Fruit fly (Drosophila melanogaster) whole organism, embryonic: Measurements from ENCODE around the gene sob.
A peak's percentile ranks its signal among the peaks of the same experiment; 100 is the strongest.

ENCODE experiments used
- ATbp ChIP-seq: fragments of 200-800 bp; sonication (Bioruptor generic); optimal IDR thresholded peaks from 2 replicates; lab custom pipeline; 2017; ENCODE audit warnings: missing biosample characterization, mild to moderate bottlenecking, missing genetic modification characterization, missing genetic modification reagents
- Antp ChIP-seq: fragments of 200-800 bp; sonication (Bioruptor generic); optimal IDR thresholded peaks from 3 replicates; lab custom pipeline; 2016; ENCODE audit warnings: missing biosample characterization, missing genetic modification characterization
- B-H1 ChIP-seq: fragments of 200-800 bp; sonication (Bioruptor generic); IDR thresholded peaks from 3 replicates; pipeline ENCODE4 v1.3.6; 2022; ENCODE audit warnings: missing biosample characterization, missing genetic modification characterization
- Bgb ChIP-seq: fragments of 200-800 bp; sonication (Bioruptor generic); IDR thresholded peaks from 2 replicates; pipeline ENCODE4 v1.3.6; 2022; ENCODE audit warnings: missing biosample characterization, missing genetic modification characterization; ENCODE audit not compliant: partially characterized antibody
- CG10209 ChIP-seq: fragments of 200-800 bp; sonication (Bioruptor generic); optimal IDR thresholded peaks from 3 replicates; lab custom pipeline; 2017; ENCODE audit warnings: missing biosample characterization, mild to moderate bottlenecking, missing genetic modification characterization, missing genetic modification reagents
- CG11398 ChIP-seq: fragments of 200-800 bp; sonication (Bioruptor generic); optimal IDR thresholded peaks from 2 replicates; lab custom pipeline; 2016; ENCODE audit warnings: missing biosample characterization, missing genetic modification characterization
- CG12744 ChIP-seq: fragments of 200-800 bp; sonication (Bioruptor generic); optimal IDR thresholded peaks from 2 replicates; lab custom pipeline; 2016; ENCODE audit warnings: missing biosample characterization, missing genetic modification characterization
- CG14965 ChIP-seq: fragments of 200-800 bp; sonication (Bioruptor generic); optimal IDR thresholded peaks from 2 replicates; lab custom pipeline; 2016; ENCODE audit warnings: missing biosample characterization, missing genetic modification characterization, borderline replicate concordance
- CG15601 ChIP-seq: fragments of 200-800 bp; sonication (Bioruptor generic); optimal IDR thresholded peaks from 3 replicates; lab custom pipeline; 2019; ENCODE audit warnings: missing biosample characterization, mild to moderate bottlenecking, missing genetic modification characterization, moderate library complexity
- CG17385 ChIP-seq: fragments of 200-800 bp; sonication (Bioruptor generic); optimal IDR thresholded peaks from 3 replicates; lab custom pipeline; 2018; ENCODE audit warnings: missing biosample characterization, mild to moderate bottlenecking, missing genetic modification characterization
- CG17802 ChIP-seq: fragments of 200-800 bp; sonication (Bioruptor generic); optimal IDR thresholded peaks from 2 replicates; lab custom pipeline; 2018; ENCODE audit warnings: missing biosample characterization, mild to moderate bottlenecking, missing genetic modification characterization, moderate library complexity
- CG17829 ChIP-seq: fragments of 200-800 bp; optimal IDR thresholded peaks from 2 replicates; lab custom pipeline; 2019; ENCODE audit warnings: missing biosample characterization, mild to moderate bottlenecking, missing genetic modification characterization, moderate library complexity
- CG2120 ChIP-seq: fragments of 200-800 bp; sonication (Bioruptor generic); optimal IDR thresholded peaks from 3 replicates; lab custom pipeline; 2016; ENCODE audit warnings: missing biosample characterization, missing genetic modification characterization
- CG31441 ChIP-seq: fragments of 200-800 bp; sonication (Bioruptor generic); IDR thresholded peaks from 2 replicates; pipeline ENCODE4 v1.3.6; 2022; ENCODE audit warnings: missing biosample characterization, missing genetic modification characterization
- CG32532 ChIP-seq: fragments of 200-800 bp; sonication (Bioruptor generic); IDR thresholded peaks from 2 replicates; pipeline ENCODE4 v1.3.6; 2022; ENCODE audit warnings: missing biosample characterization, missing genetic modification characterization
- CG4328 ChIP-seq: fragments of 200-800 bp; sonication (Bioruptor generic); optimal IDR thresholded peaks from 3 replicates; lab custom pipeline; 2017; ENCODE audit warnings: missing biosample characterization, missing genetic modification reagents, missing genetic modification characterization
- CG6254 ChIP-seq: fragments of 200-800 bp; sonication (Bioruptor generic); optimal IDR thresholded peaks from 3 replicates; lab custom pipeline; 2017; ENCODE audit warnings: mild to moderate bottlenecking, missing biosample characterization, missing genetic modification reagents, missing genetic modification characterization
- CG7963 ChIP-seq: fragments of 200-800 bp; sonication (Bioruptor generic); IDR thresholded peaks from 3 replicates; pipeline ENCODE4 v1.3.6; 2022; ENCODE audit warnings: missing biosample characterization, missing genetic modification characterization; ENCODE audit not compliant: partially characterized antibody
- CG8388 ChIP-seq: fragments of 200-800 bp; sonication (Bioruptor generic); optimal IDR thresholded peaks from 2 replicates; lab custom pipeline; 2019; ENCODE audit warnings: missing biosample characterization, mild to moderate bottlenecking, missing genetic modification characterization, moderate library complexity
- CHES-1-like ChIP-seq: fragments of 200-800 bp; sonication (Bioruptor generic); optimal IDR thresholded peaks from 2 replicates; lab custom pipeline; 2016; ENCODE audit warnings: missing biosample characterization, missing genetic modification characterization
- Dbx ChIP-seq: fragments of 200-800 bp; sonication (Bioruptor generic); IDR thresholded peaks from 3 replicates; pipeline ENCODE4 v1.3.6; 2022; ENCODE audit warnings: missing biosample characterization, missing genetic modification characterization
- GATAe ChIP-seq: fragments of 200-800 bp; sonication (Bioruptor generic); conservative IDR thresholded peaks from 2 replicates; pipeline ENCODE4 v1.3.6; 2022; ENCODE audit warnings: missing biosample characterization, missing genetic modification characterization
- HLHmδ ChIP-seq: fragments of 200-800 bp; sonication (Bioruptor generic); optimal IDR thresholded peaks from 2 replicates; lab custom pipeline; 2018; ENCODE audit warnings: missing biosample characterization, mild to moderate bottlenecking, missing genetic modification characterization, moderate library complexity
- MTF-1 ChIP-seq: fragments of 200-800 bp; sonication (Bioruptor generic); optimal IDR thresholded peaks from 2 replicates; lab custom pipeline; 2018; ENCODE audit warnings: missing biosample characterization, mild to moderate bottlenecking, missing genetic modification characterization, borderline replicate concordance
- Mad ChIP-seq: fragments of 200-800 bp; sonication (Bioruptor generic); optimal IDR thresholded peaks from 2 replicates; lab custom pipeline; 2016; ENCODE audit warnings: missing biosample characterization, missing genetic modification characterization
- NC2β ChIP-seq: fragments of 200-800 bp; sonication (Bioruptor generic); optimal IDR thresholded peaks from 2 replicates; lab custom pipeline; 2016; ENCODE audit warnings: missing biosample characterization, missing genetic modification characterization
- Optix ChIP-seq: fragments of 200-800 bp; sonication (Bioruptor generic); IDR thresholded peaks from 3 replicates; pipeline ENCODE4 v1.3.6; 2022; ENCODE audit warnings: missing biosample characterization, missing genetic modification characterization
- Usf ChIP-seq: fragments of 200-800 bp; sonication (Bioruptor generic); optimal IDR thresholded peaks from 2 replicates; lab custom pipeline; 2017; ENCODE audit warnings: missing genotype, missing biosample characterization, missing genetic modification characterization
- YL-1 ChIP-seq: fragments of 200-800 bp; sonication (Bioruptor generic); optimal IDR thresholded peaks from 3 replicates; lab custom pipeline; 2017; ENCODE audit warnings: missing biosample characterization, mild to moderate bottlenecking, missing genetic modification characterization
- al ChIP-seq: fragments of 200-800 bp; sonication (Bioruptor generic); IDR thresholded peaks from 2 replicates; pipeline ENCODE4 v1.3.6; 2022; ENCODE audit warnings: missing biosample characterization, missing genetic modification characterization
- caup ChIP-seq: fragments of 200-800 bp; sonication (Bioruptor generic); optimal IDR thresholded peaks from 3 replicates; lab custom pipeline; 2017; ENCODE audit warnings: missing biosample characterization, mild to moderate bottlenecking, missing genetic modification characterization, moderate library complexity; ENCODE audit not compliant: severe bottlenecking
- crc ChIP-seq: fragments of 200-800 bp; sonication (Bioruptor generic); optimal IDR thresholded peaks from 2 replicates; lab custom pipeline; 2016; ENCODE audit warnings: missing biosample characterization, missing genetic modification characterization
- disco-r ChIP-seq: fragments of 200-800 bp; sonication (Bioruptor generic); optimal IDR thresholded peaks from 2 replicates; lab custom pipeline; 2016; ENCODE audit warnings: missing biosample characterization, missing genetic modification characterization
- fd3F ChIP-seq: fragments of 200-800 bp; sonication (Bioruptor generic); optimal IDR thresholded peaks from 2 replicates; lab custom pipeline; 2018; ENCODE audit warnings: missing biosample characterization, mild to moderate bottlenecking, missing genetic modification characterization, moderate library complexity
- gce ChIP-seq: fragments of 200-800 bp; sonication (Bioruptor generic); IDR thresholded peaks from 3 replicates; pipeline ENCODE4 v1.3.6; 2022; ENCODE audit warnings: missing biosample characterization, missing genetic modification characterization
- gro ChIP-seq: fragments of 200-800 bp; sonication (Bioruptor generic); optimal IDR thresholded peaks from 2 replicates; lab custom pipeline; 2016; ENCODE audit warnings: missing biosample characterization, missing genetic modification characterization
- jumu ChIP-seq: fragments of 200-800 bp; sonication (Bioruptor generic); optimal IDR thresholded peaks from 3 replicates; lab custom pipeline; 2016; ENCODE audit warnings: missing biosample characterization, missing genetic modification characterization
- klu ChIP-seq: fragments of 200-800 bp; sonication (Bioruptor generic); IDR thresholded peaks from 2 replicates; pipeline ENCODE4 v1.3.6; 2022; ENCODE audit warnings: missing biosample characterization, missing genetic modification characterization
- lilli ChIP-seq: fragments of 200-800 bp; sonication (Bioruptor generic); optimal IDR thresholded peaks from 3 replicates; lab custom pipeline; 2016; ENCODE audit warnings: missing biosample characterization, missing genetic modification characterization
- lola ChIP-seq, 3 experiments: fragments of >200 bp in 2 of 3; fragments of 200-800 bp in 1 of 3; sonication (Bioruptor generic) in 1 of 3; optimal IDR thresholded peaks; 2 replicates each; lab custom pipeline; 2017 to 2019; ENCODE audit warnings: missing biosample characterization in 3 of 3, missing genetic modification characterization in 3 of 3, mild to moderate bottlenecking in 1 of 3, moderate library complexity in 1 of 3
- p53 ChIP-seq: fragments of 200-800 bp; sonication (Bioruptor generic); optimal IDR thresholded peaks from 2 replicates; lab custom pipeline; 2016; ENCODE audit warnings: missing biosample characterization, missing genetic modification characterization
- peb ChIP-seq: fragments of 200-800 bp; sonication (Bioruptor generic); IDR thresholded peaks from 2 replicates; pipeline ENCODE4 v1.3.6; 2022; ENCODE audit warnings: missing biosample characterization, missing genetic modification characterization
- sens-2 ChIP-seq: fragments of 200-800 bp; sonication (Bioruptor generic); IDR thresholded peaks from 2 replicates; pipeline ENCODE4 v1.3.6; 2022; ENCODE audit warnings: missing biosample characterization, missing genetic modification characterization
- slbo ChIP-seq: fragments of 200-800 bp; sonication (Bioruptor generic); IDR thresholded peaks from 2 replicates; pipeline ENCODE4 v1.3.6; 2022; ENCODE audit warnings: missing biosample characterization, missing genetic modification characterization
- slp2 ChIP-seq: fragments of 200-800 bp; sonication (Bioruptor generic); optimal IDR thresholded peaks from 2 replicates; lab custom pipeline; 2016; ENCODE audit warnings: missing biosample characterization, missing genetic modification characterization
- ttk ChIP-seq: fragments of 200-800 bp; sonication (Bioruptor generic); IDR thresholded peaks from 2 replicates; pipeline ENCODE4 v2.1.2; 2022; ENCODE audit warnings: missing biosample characterization, missing genetic modification characterization
- twi ChIP-seq: fragments of 200-800 bp; optimal IDR thresholded peaks from 2 replicates; lab custom pipeline; 2019; ENCODE audit warnings: missing biosample characterization, mild to moderate bottlenecking, missing genetic modification characterization, moderate library complexity
- tx ChIP-seq: fragments of 200-800 bp; sonication (Bioruptor generic); optimal IDR thresholded peaks from 2 replicates; lab custom pipeline; 2016; ENCODE audit warnings: missing biosample characterization, missing genetic modification characterization
- unc-4 ChIP-seq: fragments of 200-800 bp; sonication (Bioruptor generic); IDR thresholded peaks from 2 replicates; pipeline ENCODE4 v1.3.6; 2022; ENCODE audit warnings: missing biosample characterization, missing genetic modification characterization; ENCODE audit not compliant: partially characterized antibody
- unpg ChIP-seq: fragments of 200-800 bp; sonication (Bioruptor generic); optimal IDR thresholded peaks from 3 replicates; lab custom pipeline; 2018; ENCODE audit warnings: missing biosample characterization, mild to moderate bottlenecking, missing genetic modification characterization, moderate library complexity
- zen ChIP-seq: fragments of 200-800 bp; sonication (Bioruptor generic); optimal IDR thresholded peaks from 3 replicates; lab custom pipeline; 2018; ENCODE audit warnings: missing biosample characterization, mild to moderate bottlenecking, missing genetic modification characterization, moderate library complexity

sob gene

DNA sequence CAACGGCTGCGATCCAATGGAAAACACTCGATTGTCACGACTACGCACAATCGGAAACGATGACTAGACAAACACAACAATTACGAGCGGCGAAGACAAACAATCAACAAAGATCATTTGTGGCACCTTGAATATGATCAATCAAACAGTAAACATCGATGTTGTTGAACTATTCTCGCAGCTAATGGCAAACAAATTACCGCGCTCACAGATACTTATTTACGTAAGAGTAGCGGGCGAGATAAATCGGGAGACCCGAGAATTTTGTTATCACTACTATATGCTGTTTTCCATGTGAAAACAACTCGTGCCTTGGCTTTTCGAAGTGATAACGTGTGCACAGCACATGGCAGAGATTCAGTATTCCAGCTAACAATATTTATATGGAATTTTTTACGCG is 48.2 kb upstream of the sob start (continued):
- peak; percentile 69 for TF ChIP-seq twi
- peak; percentile 55 for TF ChIP-seq unpg (GFP tag; lab: Kevin White, UChicago)
- peak; percentile 76 for TF ChIP-seq crc (GFP tag; lab: Kevin White, UChicago)
- TF ChIP-seq jumu: peak; percentile 80
- TF ChIP-seq fd3F (GFP tag; lab: Kevin White, UChicago): no peak
- TF ChIP-seq CG6254: peak; percentile 87
- TF ChIP-seq CG2120: peak; percentile 67
- peak; percentile 71 for TF ChIP-seq YL-1 (GFP tag; lab: Kevin White, UChicago)
- peak; percentile 89 for TF ChIP-seq zen (tag; lab: Kevin White, UChicago)
- no peak for TF ChIP-seq al
- TF ChIP-seq CG14965 (GFP tag; lab: Kevin White, UChicago): no peak
- peak; percentile 69; the same call in 1 of the 2 replicates for TF ChIP-seq CG31441 (GFP tag; lab: Robert Waterston, UW)
- no peak; the same call in 2 of the 3 replicates for TF ChIP-seq B-H1 (GFP tag; lab: Robert Waterston, UW)
- peak; percentile 82 for TF ChIP-seq caup (GFP tag; lab: Kevin White, UChicago)
- TF ChIP-seq gce (GFP tag; lab: Robert Waterston, UW): peak; percentile 86
- peak; percentile 89 for TF ChIP-seq disco-r
- TF ChIP-seq Antp (GFP tag; lab: Kevin White, UChicago): peak; percentile 28
- peak; percentile 37; the same call in 1 of the 2 replicates for TF ChIP-seq slbo (GFP tag; lab: Robert Waterston, UW)
- peak; percentile 95 for TF ChIP-seq MTF-1 (GFP tag; lab: Kevin White, UChicago)
- TF ChIP-seq CHES-1-like (GFP tag; lab: Kevin White, UChicago): peak; percentile 93
- peak; percentile 43 for TF ChIP-seq p53 (GFP tag; lab: Kevin White, UChicago)
- TF ChIP-seq CG17829 (tag; lab: Kevin White, UChicago): peak; percentile 69
- peak; percentile 48 for TF ChIP-seq CG11398
- peak in 1 of 3 experiments; percentile 88 for TF ChIP-seq lola (GFP tag; optimal IDR thresholded peaks at IDR 0.05; lab: Kevin White, UChicago)
- peak; percentile 86 for TF ChIP-seq Mad
- no peak for TF ChIP-seq CG7963
- TF ChIP-seq gro (GFP tag; lab: Kevin White, UChicago): peak; percentile 81

DNA sequence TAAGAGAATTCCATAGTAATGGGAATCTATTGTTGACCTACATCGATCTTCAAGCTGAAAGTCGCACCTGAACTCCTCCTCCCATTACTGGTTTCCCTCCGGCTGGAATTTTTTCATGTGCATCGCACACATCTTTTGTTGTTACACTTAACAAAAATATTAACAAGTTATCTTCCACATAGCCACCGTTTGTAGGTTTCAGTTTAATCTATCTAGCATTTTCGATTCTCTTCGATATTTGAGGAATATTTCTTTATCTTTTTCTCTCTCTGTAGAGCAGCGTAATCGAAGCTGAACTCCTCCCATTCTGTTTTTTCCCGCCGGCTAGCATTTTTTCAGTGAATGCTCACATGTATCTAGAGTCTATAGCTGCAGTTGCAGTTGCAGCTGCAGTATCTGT is 44.2 kb upstream of the sob start:
- TF ChIP-seq Dbx (GFP tag; lab: Robert Waterston, UW) (no peak), tx (no peak), Optix (GFP tag; lab: Robert Waterston, UW) (0 out of 3 replicates have a peak, but pooled peaks have one; percentile 18), lilli (GFP tag; lab: Kevin White, UChicago) (peak; percentile 8), GATAe (GFP tag; lab: Robert Waterston, UW) (no peak), CG12744 (GFP tag; lab: Kevin White, UChicago) (no peak), CG32532 (GFP tag; lab: Robert Waterston, UW) (no peak), CG4328 (GFP tag; lab: Kevin White, UChicago) (no peak), ttk (GFP tag; lab: Robert Waterston, UW) (0 out of 2 replicates have a peak, but pooled peaks have one; percentile 28), NC2β (GFP tag; lab: Kevin White, UChicago) (no peak), CG6254 (peak; percentile 38), HLHmδ (GFP tag; lab: Kevin White, UChicago) (no peak), ATbp (no peak), klu (no peak), CG15601 (tag; lab: Kevin White, UChicago) (no peak), CG10209 (GFP tag; lab: Kevin White, UChicago) (no peak), unc-4 (GFP tag; lab: Robert Waterston, UW) (no peak), Usf (GFP tag; lab: Kevin White, UChicago) (no peak), sens-2 (GFP tag; lab: Robert Waterston, UW) (0 out of 2 replicates have a peak, but pooled peaks have one; percentile 39), CG8388 (GFP tag; lab: Kevin White, UChicago) (no peak), CG17802 (tag; lab: Kevin White, UChicago) (no peak), CG17385 (GFP tag; lab: Kevin White, UChicago) (no peak), CG17829 (tag; lab: Kevin White, UChicago) (peak; percentile 34), Bgb (GFP tag; lab: Robert Waterston, UW) (no peak), peb (no peak), slp2 (GFP tag; lab: Kevin White, UChicago) (no peak)
